Worm (Caenorhabditis elegans): ENCODE results near the gene clc-29.
A peak's percentile ranks its signal among the peaks of the same experiment; 100 is the strongest.
"Not testable (repeated sequence)": the region's sequence is repeated elsewhere in the genome, so short reads cannot be mapped to it uniquely, and the experiment has no call there.

clc-29 gene

DNA sequence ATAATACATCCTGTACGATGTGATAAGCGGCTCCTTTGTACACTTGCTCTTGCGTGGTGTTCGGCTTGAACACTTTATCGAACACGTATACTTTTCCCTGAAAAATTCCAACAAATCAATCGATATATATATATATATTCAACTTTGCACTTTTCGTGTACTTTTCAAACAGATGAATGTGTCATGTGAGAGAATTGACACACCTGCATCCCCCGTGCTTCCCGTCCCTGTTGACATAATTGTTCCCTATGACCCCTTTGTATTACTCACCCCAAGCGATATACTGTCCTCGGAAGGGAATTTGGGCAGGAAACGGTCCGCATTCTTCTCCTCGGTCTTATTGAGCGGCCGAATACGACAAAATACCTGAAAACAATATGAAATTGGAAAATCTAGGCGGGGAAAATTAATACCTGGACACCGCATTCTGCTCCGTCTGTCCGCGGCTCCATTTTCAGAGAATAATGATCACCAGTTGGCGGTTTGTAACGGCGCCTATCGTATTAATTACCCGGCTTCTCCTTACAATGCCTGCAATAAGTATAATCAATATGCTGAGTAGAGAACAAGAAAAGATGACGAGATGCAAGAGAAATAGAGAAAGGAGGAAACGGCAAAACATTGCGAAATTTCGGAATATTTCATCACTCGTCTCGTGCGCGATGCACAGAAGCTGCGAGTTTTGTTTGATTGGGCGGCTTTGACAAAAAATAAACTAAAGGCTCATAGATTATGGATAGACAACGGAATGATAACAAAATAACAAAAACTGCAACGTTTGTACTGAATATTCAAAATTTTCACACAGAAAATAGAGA lies 7.1 kb upstream of the clc-29 start, which contains the start of gene unc-116 (continued):
- TF ChIP-seq nhr-12 (tag; optimal IDR thresholded peaks at IDR 0.05) (no peak), elt-3 (tag; optimal IDR thresholded peaks at IDR 0.05) (no peak), pqm-1 (tag; optimal IDR thresholded peaks at IDR 0.05) (peak; percentile 18), unc-39 (tag; optimal IDR thresholded peaks at IDR 0.05) (no peak), fos-1 (tag; optimal IDR thresholded peaks at IDR 0.05) (no peak), nfya-1 (tag; optimal IDR thresholded peaks at IDR 0.05; ENCODE audit: insufficient read depth) (peak; percentile 88), daf-12 (tag; optimal IDR thresholded peaks at IDR 0.05) (no peak), snpc-4 (tag; optimal IDR thresholded peaks at IDR 0.05) (peak; percentile 4), ztf-4 (tag; optimal IDR thresholded peaks at IDR 0.05) (no peak), hmg-11 (tag; optimal IDR thresholded peaks at IDR 0.05) (no peak), tbx-2 (tag; optimal IDR thresholded peaks at IDR 0.05) (no peak)

DNA sequence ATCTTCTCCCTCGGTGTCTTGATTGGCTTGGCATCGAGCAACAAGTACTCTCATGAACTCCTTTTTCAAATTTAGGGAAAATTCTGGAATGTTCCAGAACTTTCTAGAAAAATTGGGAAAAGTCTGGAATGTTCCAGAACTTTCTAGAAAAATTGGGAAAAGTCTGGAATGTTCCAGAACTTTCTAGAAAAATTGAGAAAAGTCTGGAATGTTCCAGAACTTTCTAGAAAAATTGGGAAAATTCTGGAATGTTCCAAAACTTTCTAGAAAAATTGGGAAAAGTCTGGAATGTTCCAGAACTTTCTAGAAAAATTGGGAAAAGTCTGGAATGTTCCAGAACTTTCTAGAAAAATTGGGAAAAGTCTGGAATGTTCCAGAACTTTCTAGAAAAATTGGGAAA lies 3.4 kb downstream of the clc-29 start, which contains the start of gene ZC262.7:
TSS of gene ZC262.7 (minus strand) at position 54 of the 400 bp plus-strand sequence.
- not testable (repeated sequence) for TF ChIP-seq elt-2, jun-1, zag-1 (tag; optimal IDR thresholded peaks at IDR 0.05)

DNA sequence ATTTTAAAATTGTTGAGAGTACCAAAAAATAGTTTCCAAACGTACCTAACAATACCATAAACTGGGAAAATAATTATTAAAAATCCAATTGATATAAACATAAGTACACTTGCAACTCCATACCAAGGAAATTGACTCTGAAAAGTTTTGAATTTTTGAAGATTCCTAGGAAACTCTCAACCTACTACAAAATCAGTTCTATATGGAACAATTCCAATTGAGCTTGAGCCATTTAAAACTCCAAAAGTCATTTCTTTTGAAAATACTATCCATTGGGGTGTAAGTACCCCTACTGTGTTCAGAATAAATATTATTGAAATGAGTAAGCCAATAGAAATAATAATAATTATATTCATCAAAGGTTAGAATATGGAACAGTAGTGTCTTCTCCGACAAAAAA lies 8.3 kb downstream of the clc-29 start, which contains the start of gene clc-28:
TSS of gene clc-28 (minus strand) at position 101 of the 400 bp plus-strand sequence.
- TF ChIP-seq nhr-43 (tag; optimal IDR thresholded peaks at IDR 0.05; ENCODE audit: poor library complexity, severe bottlenecking); unc-62 (GFP tag; optimal IDR thresholded peaks at IDR 0.05); lin-39 (tag; optimal IDR thresholded peaks at IDR 0.05): not testable (repeated sequence)

DNA sequence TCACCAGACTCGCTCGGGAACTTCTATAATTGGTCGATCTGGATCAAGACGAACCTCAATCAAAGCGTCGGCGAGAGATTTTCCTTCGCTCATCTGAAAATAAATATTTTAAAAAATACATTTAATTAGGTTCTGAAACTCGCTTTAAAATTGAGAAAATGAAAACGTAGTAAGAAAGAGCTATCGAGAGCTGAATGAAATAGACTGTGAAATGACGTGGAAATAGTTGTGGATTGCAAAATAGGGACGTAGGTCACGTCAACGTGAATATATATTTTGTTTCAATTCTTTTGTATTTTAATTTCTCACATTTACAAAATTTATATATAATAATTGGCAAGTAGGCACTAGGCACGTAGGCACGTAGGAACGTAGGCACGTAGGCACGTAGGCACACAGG lies 13.3 kb downstream of the clc-29 start, which contains the start of gene ZC262.4:
TSS of gene ZC262.4 (minus strand) at position 101 of the 400 bp plus-strand sequence.
- no peak for TF ChIP-seq ceh-9 (tag; optimal IDR thresholded peaks at IDR 0.05)
- no peak for TF ChIP-seq ceh-16 (tag; optimal IDR thresholded peaks at IDR 0.05)
- TF ChIP-seq jun-1 (tag; optimal IDR thresholded peaks at IDR 0.05): no peak
- no peak for TF ChIP-seq ceh-28 (tag; optimal IDR thresholded peaks at IDR 0.05)
- TF ChIP-seq elt-1 (tag; optimal IDR thresholded peaks at IDR 0.05): no peak
- no peak for TF ChIP-seq ztf-11 (tag; optimal IDR thresholded peaks at IDR 0.05)
- TF ChIP-seq pha-4 (tag; optimal IDR thresholded peaks at IDR 0.05): no peak
- TF ChIP-seq nhr-237 (tag; optimal IDR thresholded peaks at IDR 0.05): no peak
- TF ChIP-seq elt-2 (tag; optimal IDR thresholded peaks at IDR 0.05): no peak
- no peak for TF ChIP-seq skn-1 (tag; optimal IDR thresholded peaks at IDR 0.05)

DNA sequence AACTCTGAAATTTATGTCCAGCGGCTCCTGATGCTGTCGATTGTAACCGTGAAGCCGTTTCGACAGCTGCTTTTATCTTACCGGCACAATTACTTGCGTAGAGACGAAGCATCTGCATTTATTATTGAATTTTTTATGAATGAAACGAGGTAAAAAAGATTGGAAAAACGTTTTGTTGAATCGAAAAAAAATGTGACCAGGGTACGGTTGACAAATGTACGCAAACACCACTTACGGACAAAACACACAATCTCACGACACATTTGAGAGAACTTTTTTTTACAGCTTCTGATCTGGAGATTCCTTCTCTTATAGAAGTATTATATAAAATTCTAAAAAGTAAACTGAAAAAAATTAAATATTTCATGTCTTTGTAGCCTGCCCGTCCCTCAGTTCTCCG lies 15.9 kb downstream of the clc-29 start, which contains the start of the genes mrps-18A and ZC262.2:
TSS of gene mrps-18A (minus strand) at position 141 of the 400 bp plus-strand sequence.
TSS of gene ZC262.2 (plus strand) at position 284 of the 400 bp plus-strand sequence.
- no peak for TF ChIP-seq nhr-76 (tag; optimal IDR thresholded peaks at IDR 0.05)
- TF ChIP-seq nfya-1 (tag; optimal IDR thresholded peaks at IDR 0.05; ENCODE audit: insufficient read depth): peak; percentile 76
- no peak for TF ChIP-seq unc-62 (GFP tag; optimal IDR thresholded peaks at IDR 0.05)
- no peak for TF ChIP-seq egl-27 (tag; optimal IDR thresholded peaks at IDR 0.05)
- no peak for TF ChIP-seq elt-1 (tag; optimal IDR thresholded peaks at IDR 0.05)
- TF ChIP-seq lsy-12 (tag; optimal IDR thresholded peaks at IDR 0.05): no peak
- no peak for TF ChIP-seq ceh-28 (tag; optimal IDR thresholded peaks at IDR 0.05)
- TF ChIP-seq R02D3.7 (tag; optimal IDR thresholded peaks at IDR 0.05): no peak
- peak; percentile 5 for TF ChIP-seq nhr-23 (tag; optimal IDR thresholded peaks at IDR 0.05)
- TF ChIP-seq skn-1 (tag; optimal IDR thresholded peaks at IDR 0.05): no peak
- TF ChIP-seq pha-4 (tag; optimal IDR thresholded peaks at IDR 0.05): peak; percentile 63
- no peak for TF ChIP-seq nhr-12 (tag; optimal IDR thresholded peaks at IDR 0.05)
- TF ChIP-seq eor-1 (tag; optimal IDR thresholded peaks at IDR 0.05): no peak
- TF ChIP-seq lin-15B (tag; optimal IDR thresholded peaks at IDR 0.05): peak; percentile 14
- no peak for TF ChIP-seq nhr-11 (tag; optimal IDR thresholded peaks at IDR 0.05)
- no peak for TF ChIP-seq zag-1 (tag; optimal IDR thresholded peaks at IDR 0.05)
- no peak for TF ChIP-seq unc-39 (tag; optimal IDR thresholded peaks at IDR 0.05)
- no peak for TF ChIP-seq ztf-4 (tag; optimal IDR thresholded peaks at IDR 0.05)
- TF ChIP-seq mdl-1 (tag; optimal IDR thresholded peaks at IDR 0.05): no peak

Data from whole organism, L3 larva.